Fruit fly (Drosophila melanogaster): Measurements from ENCODE around the gene CG8001.

The CG8001 gene

DNA sequence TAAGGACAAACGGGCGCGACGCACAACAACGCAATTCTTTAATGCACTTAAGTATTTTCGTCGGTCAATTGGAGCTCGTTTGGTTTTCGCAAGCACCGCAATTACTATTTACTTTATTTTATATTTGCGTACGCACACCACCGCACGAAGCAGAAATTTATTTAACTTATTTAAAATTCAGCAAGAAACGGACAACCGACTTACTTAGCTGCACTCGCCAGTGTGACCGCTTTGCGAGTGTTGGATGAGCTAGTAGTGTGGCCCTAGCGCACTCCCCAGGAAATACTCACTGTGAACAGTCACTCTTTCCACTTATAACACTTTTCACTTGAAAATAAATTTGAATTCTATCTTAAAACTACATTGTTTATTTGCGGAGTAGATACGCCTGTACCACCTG, 25.1 kb upstream of the CG8001 start, which contains the start of gene drpr (continued):
- TF ChIP-seq CG31224 (GFP tag; IDR thresholded peaks at IDR 0.05) (no peak), vnd (GFP tag; IDR thresholded peaks at IDR 0.05; ENCODE audit: partially characterized antibody) (no peak), Oli (tag; optimal IDR thresholded peaks at IDR 0.05) (no peak), mam (GFP tag; optimal IDR thresholded peaks at IDR 0.05) (no peak), CG10209 (GFP tag; optimal IDR thresholded peaks at IDR 0.05) (no peak), CG16813 (GFP tag; IDR thresholded peaks at IDR 0.05; ENCODE audit: partially characterized antibody) (0 out of 3 replicates have a peak, but pooled peaks have one; percentile 38), CG6254 (GFP tag; optimal IDR thresholded peaks at IDR 0.05) (no peak), CG8359 (GFP tag; optimal IDR thresholded peaks at IDR 0.05; ENCODE audit: borderline replicate concordance) (no peak), CG4854 (GFP tag; optimal IDR thresholded peaks at IDR 0.05) (no peak), CG14965 (GFP tag; optimal IDR thresholded peaks at IDR 0.05; ENCODE audit: borderline replicate concordance) (no peak), CG8290 (GFP tag; optimal IDR thresholded peaks at IDR 0.05) (peak; percentile 16), CG8290 (tag; optimal IDR thresholded peaks at IDR 0.05) (peak in 1 of 2 experiments; percentile 53), ara (GFP tag; IDR thresholded peaks at IDR 0.05) (no peak), CG3995 (GFP tag; optimal IDR thresholded peaks at IDR 0.05) (peak; percentile 99), sr (GFP tag; IDR thresholded peaks at IDR 0.05) (no peak), sd (tag; optimal IDR thresholded peaks at IDR 0.05) (no peak), inv (GFP tag; IDR thresholded peaks at IDR 0.05; ENCODE audit: partially characterized antibody) (no peak), CG33213 (GFP tag; optimal IDR thresholded peaks at IDR 0.05) (peak; percentile 47), gem (tag; optimal IDR thresholded peaks at IDR 0.05) (peak; percentile 11), pan (optimal IDR thresholded peaks at IDR 0.05) (no peak), pan (GFP tag; optimal IDR thresholded peaks at IDR 0.05 in 1 of 2, IDR thresholded peaks at IDR 0.05 in 1 of 2) (no peak), CG18476 (GFP tag; optimal IDR thresholded peaks at IDR 0.05) (no peak), CG11504 (tag; optimal IDR thresholded peaks at IDR 0.05) (peak; percentile 42), dmrt99B (tag; optimal IDR thresholded peaks at IDR 0.05) (no peak), Nf-YC (tag; optimal IDR thresholded peaks at IDR 0.05) (peak; percentile 46), Side (GFP tag; optimal IDR thresholded peaks at IDR 0.05) (no peak), Deaf1 (tag; optimal IDR thresholded peaks at IDR 0.05) (peak; percentile 25), CG4820 (GFP tag; optimal IDR thresholded peaks at IDR 0.05) (no peak), CG14667 (GFP tag; IDR thresholded peaks at IDR 0.05) (no peak), lbe (GFP tag; optimal IDR thresholded peaks at IDR 0.05) (no peak), eve (GFP tag; optimal IDR thresholded peaks at IDR 0.05) (no peak), Dfd (GFP tag; optimal IDR thresholded peaks at IDR 0.05) (no peak), CG14441 (GFP tag; IDR thresholded peaks at IDR 0.05) (peak; percentile 14; the same call in 1 of the 2 replicates), BtbVII (GFP tag; optimal IDR thresholded peaks at IDR 0.05) (peak; percentile 43), caup (GFP tag; optimal IDR thresholded peaks at IDR 0.05; ENCODE audit: severe bottlenecking) (peak; percentile 21), croc (GFP tag; conservative IDR thresholded peaks at IDR 0.05) (no peak), CG7786 (GFP tag; optimal IDR thresholded peaks at IDR 0.05) (no peak), gro (GFP tag; optimal IDR thresholded peaks at IDR 0.05) (no peak), jumu (GFP tag; optimal IDR thresholded peaks at IDR 0.05) (no peak), CG30020 (tag; optimal IDR thresholded peaks at IDR 0.05) (peak; percentile 34), eyg (GFP tag; optimal IDR thresholded peaks at IDR 0.05) (peak; percentile 6), CG11560 (tag; IDR thresholded peaks at IDR 0.05) (no peak), C15 (GFP tag; IDR thresholded peaks at IDR 0.05) (no peak), vfl (GFP tag; optimal IDR thresholded peaks at IDR 0.05) (no peak), dati (GFP tag; IDR thresholded peaks at IDR 0.05) (no peak), h (optimal IDR thresholded peaks at IDR 0.05) (no peak), Ada2b (GFP tag; IDR thresholded peaks at IDR 0.05) (no peak), CG1792 (GFP tag; optimal IDR thresholded peaks at IDR 0.05) (no peak), D (optimal IDR thresholded peaks at IDR 0.05) (no peak), D (GFP tag; optimal IDR thresholded peaks at IDR 0.05) (no peak), CkIIα-i1 (GFP tag; IDR thresholded peaks at IDR 0.05) (no peak), CG5953 (GFP tag; IDR thresholded peaks at IDR 0.05) (no peak), CG17802 (tag; optimal IDR thresholded peaks at IDR 0.05) (no peak)
